Worm (Caenorhabditis elegans) whole organism, late embryonic: Measurements from ENCODE around the gene cdl-1.
A peak's percentile ranks its signal among the peaks of the same experiment; 100 is the strongest.

Experiments used
- K09A11.1 ChIP-seq: sonication (generic microtip); optimal IDR thresholded peaks from 2 replicates; lab custom pipeline; 2017; ENCODE audit warnings: antibody characterized with exemption, mild to moderate bottlenecking, missing genetic modification characterization, missing compliant biosample characterization; ENCODE audit not compliant: insufficient read depth
- ceh-6 ChIP-seq: fragments of 200-800 bp; sonication (Bioruptor generic); optimal IDR thresholded peaks from 2 replicates; lab custom pipeline; 2018; ENCODE audit warnings: mild to moderate bottlenecking, missing genetic modification characterization, missing compliant biosample characterization
- ceh-9 ChIP-seq: sonication (generic microtip); optimal IDR thresholded peaks from 2 replicates; lab custom pipeline; 2016; ENCODE audit warnings: mild to moderate bottlenecking, missing genetic modification characterization, inconsistent platforms, missing compliant biosample characterization
- dve-1 ChIP-seq: sonication (generic microtip); optimal IDR thresholded peaks from 2 replicates; lab custom pipeline; 2017; ENCODE audit warnings: antibody characterized with exemption, mild to moderate bottlenecking, missing genetic modification characterization, missing compliant biosample characterization
- elt-2 ChIP-seq: sonication (generic microtip); optimal IDR thresholded peaks from 2 replicates; lab custom pipeline; 2016; ENCODE audit warnings: missing genetic modification reagents, missing genetic modification characterization, missing compliant biosample characterization
- ets-4 ChIP-seq: sonication (generic microtip); optimal IDR thresholded peaks from 2 replicates; lab custom pipeline; 2016; ENCODE audit warnings: missing genetic modification characterization, missing compliant biosample characterization
- fkh-10 ChIP-seq: fragments of 150-350 bp; optimal IDR thresholded peaks from 2 replicates; lab custom pipeline; 2014; ENCODE audit warnings: missing biosample characterization, missing genetic modification reagents, missing genetic modification characterization
- hlh-30 ChIP-seq: sonication (generic microtip); optimal IDR thresholded peaks from 2 replicates; lab custom pipeline; 2017; ENCODE audit warnings: antibody characterized with exemption, missing genetic modification characterization, missing compliant biosample characterization; ENCODE audit not compliant: insufficient read depth
- mec-3 ChIP-seq: sonication (generic microtip); optimal IDR thresholded peaks from 2 replicates; lab custom pipeline; 2016; ENCODE audit warnings: borderline replicate concordance, missing genetic modification characterization, missing compliant biosample characterization
- nhr-11 ChIP-seq: fragments of 150-350 bp; optimal IDR thresholded peaks from 2 replicates; lab custom pipeline; 2014; ENCODE audit warnings: missing biosample characterization, missing genetic modification characterization
- pha-4 ChIP-seq: fragments of 150-350 bp; optimal IDR thresholded peaks from 2 replicates; lab custom pipeline; 2018; ENCODE audit warnings: missing biosample characterization, missing genetic modification reagents, missing genetic modification characterization
- sox-2 ChIP-seq: fragments of 200-800 bp; sonication (Bioruptor generic); IDR thresholded peaks from 2 replicates; pipeline ENCODE4 v1.3.6; 2022; ENCODE audit warnings: missing genetic modification reagents, missing genetic modification characterization, missing compliant biosample characterization
- syd-9 ChIP-seq: sonication (generic microtip); optimal IDR thresholded peaks from 2 replicates; lab custom pipeline; 2016; ENCODE audit warnings: mild to moderate bottlenecking, missing genetic modification characterization, moderate library complexity, missing compliant biosample characterization
- unc-55 ChIP-seq: sonication (generic microtip); optimal IDR thresholded peaks from 2 replicates; lab custom pipeline; 2017; ENCODE audit warnings: missing biosample characterization, missing genetic modification reagents, missing genetic modification characterization

- TF ChIP-seq syd-9 (tag; lab: Kevin White, UChicago): no peak
- TF ChIP-seq ceh-9 (tag; lab: Kevin White, UChicago): no peak
- no peak for TF ChIP-seq ets-4 (tag; lab: Kevin White, UChicago)
- peak; percentile 32 for TF ChIP-seq elt-2 (tag; lab: Kevin White, UChicago)
- no peak for TF ChIP-seq pha-4 (tag; lab: Kevin White, UChicago)
- no peak for TF ChIP-seq sox-2 (GFP tag; lab: Robert Waterston, UW)
- no peak for TF ChIP-seq mec-3 (tag; lab: Kevin White, UChicago)
- no peak for TF ChIP-seq nhr-11 (tag; lab: Kevin White, UChicago)
- no peak for TF ChIP-seq unc-55 (GFP tag; lab: Kevin White, UChicago)
- no peak for TF ChIP-seq dve-1 (tag; lab: Kevin White, UChicago)
- TF ChIP-seq K09A11.1: peak; percentile 37
- no peak for TF ChIP-seq ceh-6
- no peak for TF ChIP-seq fkh-10
- TF ChIP-seq hlh-30 (tag; lab: Kevin White, UChicago): peak; percentile 16
Measured at ce11 chrII:10798429-10798893, 13.2 kb downstream of the cdl-1 start, which contains the start of gene npp-19.
